Worm (Caenorhabditis elegans) whole organism, mixed stage, embryonic: ENCODE measurements around the gene F11A5.9.

Experiments
- M03D4.4 ChIP-seq: sonication (generic microtip); optimal IDR thresholded peaks from 2 replicates; lab custom pipeline; 2017; ENCODE audit warnings: mild to moderate bottlenecking, missing genetic modification characterization, missing compliant biosample characterization
- blmp-1 ChIP-seq: fragments of 150-350 bp; optimal IDR thresholded peaks from 2 replicates; lab custom pipeline; 2014; ENCODE audit warnings: missing biosample characterization, missing genetic modification characterization
- ceh-43 ChIP-seq: fragments of 200-800 bp; sonication (Bioruptor generic); optimal IDR thresholded peaks from 2 replicates; lab custom pipeline; 2018; ENCODE audit warnings: mild to moderate bottlenecking, missing genetic modification characterization, moderate library complexity, missing compliant biosample characterization
- ceh-83 ChIP-seq: fragments of 200-800 bp; sonication (Bioruptor generic); optimal IDR thresholded peaks from 2 replicates; lab custom pipeline; 2018; ENCODE audit warnings: mild to moderate bottlenecking, missing genetic modification characterization, missing compliant biosample characterization
- ces-1 ChIP-seq: fragments of 150-350 bp; optimal IDR thresholded peaks from 2 replicates; lab custom pipeline; 2014; ENCODE audit warnings: missing biosample characterization, missing genetic modification reagents, missing genetic modification characterization
- cnd-1 ChIP-seq: fragments of 200-800 bp; sonication (Bioruptor generic); optimal IDR thresholded peaks from 2 replicates; lab custom pipeline; 2018; ENCODE audit warnings: mild to moderate bottlenecking, missing genetic modification characterization, missing compliant biosample characterization
- drap-1 ChIP-seq: fragments of 200-800 bp; sonication (Bioruptor generic); optimal IDR thresholded peaks from 3 replicates; lab custom pipeline; 2018; ENCODE audit warnings: mild to moderate bottlenecking, missing genetic modification characterization, missing compliant biosample characterization
- elt-3 ChIP-seq: fragments of 150-350 bp; optimal IDR thresholded peaks from 2 replicates; lab custom pipeline; 2014; ENCODE audit warnings: missing biosample characterization, missing genetic modification characterization
- flh-1 ChIP-seq: fragments of 200-800 bp; sonication (Bioruptor generic); optimal IDR thresholded peaks from 2 replicates; lab custom pipeline; 2018; ENCODE audit warnings: mild to moderate bottlenecking, missing genetic modification characterization, moderate library complexity, missing compliant biosample characterization
- ham-2 ChIP-seq: fragments of 200-800 bp; sonication (Bioruptor generic); optimal IDR thresholded peaks from 2 replicates; lab custom pipeline; 2018; ENCODE audit warnings: mild to moderate bottlenecking, missing genetic modification characterization, missing compliant biosample characterization
- hlh-1 ChIP-seq: fragments of 150-350 bp; optimal IDR thresholded peaks from 2 replicates; lab custom pipeline; 2014; ENCODE audit warnings: missing biosample characterization, missing genetic modification reagents, missing genetic modification characterization
- lin-13 ChIP-seq: fragments of 150-350 bp; optimal IDR thresholded peaks from 2 replicates; lab custom pipeline; 2014; ENCODE audit warnings: missing biosample characterization, missing genetic modification characterization
- lin-32 ChIP-seq: fragments of 200-800 bp; sonication (Bioruptor generic); optimal IDR thresholded peaks from 2 replicates; lab custom pipeline; 2018; ENCODE audit warnings: mild to moderate bottlenecking, missing genetic modification characterization, missing compliant biosample characterization
- lsy-2 ChIP-seq: fragments of 150-350 bp; optimal IDR thresholded peaks from 2 replicates; lab custom pipeline; 2014; ENCODE audit warnings: missing biosample characterization, missing genetic modification characterization
- mab-5 ChIP-seq: fragments of 150-350 bp; optimal IDR thresholded peaks from 2 replicates; lab custom pipeline; 2014; ENCODE audit warnings: missing biosample characterization, missing genetic modification characterization
- mep-1 ChIP-seq: fragments of 150-350 bp; optimal IDR thresholded peaks from 2 replicates; lab custom pipeline; 2017; ENCODE audit warnings: missing biosample characterization, missing genetic modification reagents, missing genetic modification characterization, inconsistent platforms
- mls-2 ChIP-seq: sonication (generic microtip); optimal IDR thresholded peaks from 2 replicates; lab custom pipeline; 2016; ENCODE audit warnings: mild to moderate bottlenecking, missing genetic modification characterization, moderate library complexity, missing compliant biosample characterization
- nhr-12 ChIP-seq: fragments of 150-350 bp; optimal IDR thresholded peaks from 2 replicates; lab custom pipeline; 2014; ENCODE audit warnings: missing biosample characterization, missing genetic modification characterization
- nhr-2 ChIP-seq: fragments of 150-350 bp; optimal IDR thresholded peaks from 2 replicates; lab custom pipeline; 2014; ENCODE audit warnings: missing biosample characterization, missing genetic modification characterization
- nhr-237 ChIP-seq: fragments of 150-350 bp; optimal IDR thresholded peaks from 2 replicates; lab custom pipeline; 2014; ENCODE audit warnings: missing biosample characterization, missing genetic modification characterization
- nhr-28 ChIP-seq: fragments of 150-350 bp; optimal IDR thresholded peaks from 2 replicates; lab custom pipeline; 2014; ENCODE audit warnings: missing biosample characterization, missing genetic modification characterization
- nhr-76 ChIP-seq: sonication (generic microtip); optimal IDR thresholded peaks from 2 replicates; lab custom pipeline; 2017; ENCODE audit warnings: missing biosample characterization, missing genetic modification characterization
- pha-4 ChIP-seq: fragments of 150-350 bp; optimal IDR thresholded peaks from 2 replicates; lab custom pipeline; 2018; ENCODE audit warnings: missing biosample characterization, missing genetic modification reagents, missing genetic modification characterization
- sem-2 ChIP-seq: fragments of 200-800 bp; sonication (Bioruptor generic); optimal IDR thresholded peaks from 2 replicates; lab custom pipeline; 2018; ENCODE audit warnings: mild to moderate bottlenecking, missing genetic modification characterization, missing compliant biosample characterization
- snpc-4 ChIP-seq: fragments of 150-350 bp; optimal IDR thresholded peaks from 2 replicates; lab custom pipeline; 2014; ENCODE audit warnings: missing biosample characterization, missing genetic modification characterization
- tbx-8 ChIP-seq: fragments of 200-800 bp; sonication (Bioruptor generic); optimal IDR thresholded peaks from 2 replicates; lab custom pipeline; 2018; ENCODE audit warnings: mild to moderate bottlenecking, missing genetic modification characterization, moderate library complexity, missing compliant biosample characterization
- unc-120 ChIP-seq: sonication (generic microtip); optimal IDR thresholded peaks from 2 replicates; lab custom pipeline; 2017; ENCODE audit warnings: missing genetic modification characterization, missing compliant biosample characterization; ENCODE audit not compliant: poor library complexity, severe bottlenecking
- unc-39 ChIP-seq: fragments of 150-350 bp; optimal IDR thresholded peaks from 2 replicates; lab custom pipeline; 2014; ENCODE audit warnings: missing biosample characterization, missing genetic modification characterization
- zip-8 ChIP-seq: fragments of 150-350 bp; optimal IDR thresholded peaks from 2 replicates; lab custom pipeline; 2014; ENCODE audit warnings: missing biosample characterization, missing genetic modification characterization
- ztf-11 ChIP-seq: fragments of 150-350 bp; optimal IDR thresholded peaks from 2 replicates; lab custom pipeline; 2014; ENCODE audit warnings: missing biosample characterization, missing genetic modification characterization

Gene F11A5.9

ce11 chrV:16201730-16202129, 13.0 kb upstream of the F11A5.9 start, which contains the start of gene F11A5.17:
F11A5.17 (plus strand) TSS chrV:16202030.
- no peak for TF ChIP-seq unc-120
- TF ChIP-seq drap-1 (GFP tag; lab: Kevin White, UChicago), result no peak
- no peak for TF ChIP-seq elt-3 (tag; lab: Kevin White, UChicago)
- no peak for TF ChIP-seq pha-4
- no peak for TF ChIP-seq flh-1 (GFP tag; lab: Kevin White, UChicago)
- TF ChIP-seq mab-5, result no peak
- no peak for TF ChIP-seq blmp-1 (tag; lab: Kevin White, UChicago)
- TF ChIP-seq nhr-237 (tag; lab: Kevin White, UChicago), result no peak
- no peak for TF ChIP-seq mls-2 (tag; lab: Kevin White, UChicago)
- TF ChIP-seq zip-8 (tag; lab: Kevin White, UChicago), result no peak

ce11 chrV:16202618-16203017, 12.1 kb upstream of the F11A5.9 start, which contains the start of gene F11A5.18:
F11A5.18 (plus strand) TSS chrV:16202918.
- TF ChIP-seq nhr-12 (tag; lab: Kevin White, UChicago), result no peak
- TF ChIP-seq M03D4.4, result no peak
- TF ChIP-seq nhr-28, result no peak
- no peak for TF ChIP-seq lsy-2 (tag; lab: Kevin White, UChicago)
- no peak for TF ChIP-seq sem-2 (GFP tag; lab: Kevin White, UChicago)

ce11 chrV:16204888-16205287, 9.8 kb upstream of the F11A5.9 start, which contains the start of gene irld-26:
irld-26 (plus strand) TSS chrV:16205188.
- TF ChIP-seq M03D4.4, result no peak
- TF ChIP-seq mls-2 (tag; lab: Kevin White, UChicago), result no peak
- no peak for TF ChIP-seq lin-32 (GFP tag; lab: Kevin White, UChicago)

ce11 chrV:16209837-16210236, 4.9 kb upstream of the F11A5.9 start, which contains the start of gene oac-15:
oac-15 (minus strand) TSS chrV:16209937.
- TF ChIP-seq sem-2 (GFP tag; lab: Kevin White, UChicago), result no peak
- TF ChIP-seq ztf-11 (tag; lab: Kevin White, UChicago), result no peak
- no peak for TF ChIP-seq mep-1 (tag; lab: Kevin White, UChicago)
- TF ChIP-seq snpc-4, result no peak
- TF ChIP-seq nhr-2, result no peak
- TF ChIP-seq mab-5, result no peak
- TF ChIP-seq mls-2 (tag; lab: Kevin White, UChicago), result no peak
- no peak for TF ChIP-seq tbx-8 (GFP tag; lab: Kevin White, UChicago)
- TF ChIP-seq elt-3 (tag; lab: Kevin White, UChicago), result no peak
- TF ChIP-seq ceh-43 (GFP tag; lab: Kevin White, UChicago), result no peak
- no peak for TF ChIP-seq nhr-76 (tag; lab: Kevin White, UChicago)
- TF ChIP-seq unc-39, result no peak
- TF ChIP-seq ham-2 (GFP tag; lab: Kevin White, UChicago), result no peak
- no peak for TF ChIP-seq cnd-1 (tag; lab: Kevin White, UChicago)
- no peak for TF ChIP-seq pha-4
- TF ChIP-seq ces-1, result no peak
- no peak for TF ChIP-seq nhr-237 (tag; lab: Kevin White, UChicago)
- TF ChIP-seq zip-8 (tag; lab: Kevin White, UChicago), result no peak

- TF ChIP-seq blmp-1 (tag; lab: Kevin White, UChicago), result no peak
- TF ChIP-seq nhr-12 (tag; lab: Kevin White, UChicago), result no peak
- no peak for TF ChIP-seq lin-32 (GFP tag; lab: Kevin White, UChicago)
- TF ChIP-seq ham-2 (GFP tag; lab: Kevin White, UChicago), result no peak
- no peak for TF ChIP-seq nhr-237 (tag; lab: Kevin White, UChicago)
- no peak for TF ChIP-seq drap-1 (GFP tag; lab: Kevin White, UChicago)
- TF ChIP-seq tbx-8 (GFP tag; lab: Kevin White, UChicago), result no peak
- no peak for TF ChIP-seq M03D4.4
- TF ChIP-seq ces-1, result no peak
Measured at ce11 chrV:16210257-16211002, 4.3 kb upstream of the F11A5.9 start, which contains the start of gene F11A5.16. F11A5.16 (plus strand) TSS chrV:16210952.

- TF ChIP-seq nhr-12 (tag; lab: Kevin White, UChicago) (no peak), hlh-1 (tag; lab: Kevin White, UChicago) (no peak), lin-13 (tag; lab: Kevin White, UChicago) (no peak), elt-3 (tag; lab: Kevin White, UChicago) (no peak), nhr-28 (no peak), sem-2 (GFP tag; lab: Kevin White, UChicago) (no peak), M03D4.4 (no peak), zip-8 (tag; lab: Kevin White, UChicago) (no peak), drap-1 (GFP tag; lab: Kevin White, UChicago) (no peak), ces-1 (no peak), lin-32 (GFP tag; lab: Kevin White, UChicago) (no peak), ham-2 (GFP tag; lab: Kevin White, UChicago) (no peak), mep-1 (tag; lab: Kevin White, UChicago) (no peak), ceh-83 (GFP tag; lab: Kevin White, UChicago) (no peak)
Measured at ce11 chrV:16211713-16212112, 3.0 kb upstream of the F11A5.9 start.
